Worm (Caenorhabditis elegans) whole organism, mixed stage, embryonic: ENCODE data around the gene B0513.90.

Experiments used
- M03D4.4 ChIP-seq: sonication (generic microtip); optimal IDR thresholded peaks from 2 replicates; lab custom pipeline; 2017; ENCODE audit warnings: mild to moderate bottlenecking, missing genetic modification characterization, missing compliant biosample characterization
- blmp-1 ChIP-seq: fragments of 150-350 bp; optimal IDR thresholded peaks from 2 replicates; lab custom pipeline; 2014; ENCODE audit warnings: missing biosample characterization, missing genetic modification characterization
- ceh-43 ChIP-seq: fragments of 200-800 bp; sonication (Bioruptor generic); optimal IDR thresholded peaks from 2 replicates; lab custom pipeline; 2018; ENCODE audit warnings: mild to moderate bottlenecking, missing genetic modification characterization, moderate library complexity, missing compliant biosample characterization
- ceh-83 ChIP-seq: fragments of 200-800 bp; sonication (Bioruptor generic); optimal IDR thresholded peaks from 2 replicates; lab custom pipeline; 2018; ENCODE audit warnings: mild to moderate bottlenecking, missing genetic modification characterization, missing compliant biosample characterization
- ces-1 ChIP-seq: fragments of 150-350 bp; optimal IDR thresholded peaks from 2 replicates; lab custom pipeline; 2014; ENCODE audit warnings: missing biosample characterization, missing genetic modification reagents, missing genetic modification characterization
- cnd-1 ChIP-seq: fragments of 200-800 bp; sonication (Bioruptor generic); optimal IDR thresholded peaks from 2 replicates; lab custom pipeline; 2018; ENCODE audit warnings: mild to moderate bottlenecking, missing genetic modification characterization, missing compliant biosample characterization
- drap-1 ChIP-seq: fragments of 200-800 bp; sonication (Bioruptor generic); optimal IDR thresholded peaks from 3 replicates; lab custom pipeline; 2018; ENCODE audit warnings: mild to moderate bottlenecking, missing genetic modification characterization, missing compliant biosample characterization
- elt-1 ChIP-seq: sonication (generic microtip); optimal IDR thresholded peaks from 2 replicates; lab custom pipeline; 2017; ENCODE audit warnings: missing genetic modification characterization, mild to moderate bottlenecking, missing compliant biosample characterization, antibody characterized with exemption, moderate library complexity, borderline replicate concordance; ENCODE audit not compliant: insufficient read depth
- elt-3 ChIP-seq: fragments of 150-350 bp; optimal IDR thresholded peaks from 2 replicates; lab custom pipeline; 2014; ENCODE audit warnings: missing biosample characterization, missing genetic modification characterization
- flh-1 ChIP-seq: fragments of 200-800 bp; sonication (Bioruptor generic); optimal IDR thresholded peaks from 2 replicates; lab custom pipeline; 2018; ENCODE audit warnings: mild to moderate bottlenecking, missing genetic modification characterization, moderate library complexity, missing compliant biosample characterization
- ham-2 ChIP-seq: fragments of 200-800 bp; sonication (Bioruptor generic); optimal IDR thresholded peaks from 2 replicates; lab custom pipeline; 2018; ENCODE audit warnings: mild to moderate bottlenecking, missing genetic modification characterization, missing compliant biosample characterization
- lin-13 ChIP-seq: fragments of 150-350 bp; optimal IDR thresholded peaks from 2 replicates; lab custom pipeline; 2014; ENCODE audit warnings: missing biosample characterization, missing genetic modification characterization
- lin-32 ChIP-seq: fragments of 200-800 bp; sonication (Bioruptor generic); optimal IDR thresholded peaks from 2 replicates; lab custom pipeline; 2018; ENCODE audit warnings: mild to moderate bottlenecking, missing genetic modification characterization, missing compliant biosample characterization
- lsy-2 ChIP-seq: fragments of 150-350 bp; optimal IDR thresholded peaks from 2 replicates; lab custom pipeline; 2014; ENCODE audit warnings: missing biosample characterization, missing genetic modification characterization
- mab-5 ChIP-seq: fragments of 150-350 bp; optimal IDR thresholded peaks from 2 replicates; lab custom pipeline; 2014; ENCODE audit warnings: missing biosample characterization, missing genetic modification characterization
- mep-1 ChIP-seq: fragments of 150-350 bp; optimal IDR thresholded peaks from 2 replicates; lab custom pipeline; 2017; ENCODE audit warnings: missing biosample characterization, missing genetic modification reagents, missing genetic modification characterization, inconsistent platforms
- mls-2 ChIP-seq: sonication (generic microtip); optimal IDR thresholded peaks from 2 replicates; lab custom pipeline; 2016; ENCODE audit warnings: mild to moderate bottlenecking, missing genetic modification characterization, moderate library complexity, missing compliant biosample characterization
- nhr-12 ChIP-seq: fragments of 150-350 bp; optimal IDR thresholded peaks from 2 replicates; lab custom pipeline; 2014; ENCODE audit warnings: missing biosample characterization, missing genetic modification characterization
- nhr-237 ChIP-seq: fragments of 150-350 bp; optimal IDR thresholded peaks from 2 replicates; lab custom pipeline; 2014; ENCODE audit warnings: missing biosample characterization, missing genetic modification characterization
- nhr-76 ChIP-seq: sonication (generic microtip); optimal IDR thresholded peaks from 2 replicates; lab custom pipeline; 2017; ENCODE audit warnings: missing biosample characterization, missing genetic modification characterization
- sem-2 ChIP-seq: fragments of 200-800 bp; sonication (Bioruptor generic); optimal IDR thresholded peaks from 2 replicates; lab custom pipeline; 2018; ENCODE audit warnings: mild to moderate bottlenecking, missing genetic modification characterization, missing compliant biosample characterization
- snpc-4 ChIP-seq: fragments of 150-350 bp; optimal IDR thresholded peaks from 2 replicates; lab custom pipeline; 2014; ENCODE audit warnings: missing biosample characterization, missing genetic modification characterization
- sptf-1 ChIP-seq: sonication (generic microtip); optimal IDR thresholded peaks from 2 replicates; lab custom pipeline; 2017; ENCODE audit warnings: mild to moderate bottlenecking, missing genetic modification characterization, moderate library complexity, missing compliant biosample characterization
- tbx-8 ChIP-seq: fragments of 200-800 bp; sonication (Bioruptor generic); optimal IDR thresholded peaks from 2 replicates; lab custom pipeline; 2018; ENCODE audit warnings: mild to moderate bottlenecking, missing genetic modification characterization, moderate library complexity, missing compliant biosample characterization
- unc-39 ChIP-seq: fragments of 150-350 bp; optimal IDR thresholded peaks from 2 replicates; lab custom pipeline; 2014; ENCODE audit warnings: missing biosample characterization, missing genetic modification characterization
- unc-62 ChIP-seq: fragments of 150-350 bp; optimal IDR thresholded peaks from 2 replicates; lab custom pipeline; 2014; ENCODE audit warnings: missing biosample characterization, missing genetic modification reagents, missing genetic modification characterization
- zip-8 ChIP-seq: fragments of 150-350 bp; optimal IDR thresholded peaks from 2 replicates; lab custom pipeline; 2014; ENCODE audit warnings: missing biosample characterization, missing genetic modification characterization
- ztf-11 ChIP-seq: fragments of 150-350 bp; optimal IDR thresholded peaks from 2 replicates; lab custom pipeline; 2014; ENCODE audit warnings: missing biosample characterization, missing genetic modification characterization

Gene B0513.90

DNA sequence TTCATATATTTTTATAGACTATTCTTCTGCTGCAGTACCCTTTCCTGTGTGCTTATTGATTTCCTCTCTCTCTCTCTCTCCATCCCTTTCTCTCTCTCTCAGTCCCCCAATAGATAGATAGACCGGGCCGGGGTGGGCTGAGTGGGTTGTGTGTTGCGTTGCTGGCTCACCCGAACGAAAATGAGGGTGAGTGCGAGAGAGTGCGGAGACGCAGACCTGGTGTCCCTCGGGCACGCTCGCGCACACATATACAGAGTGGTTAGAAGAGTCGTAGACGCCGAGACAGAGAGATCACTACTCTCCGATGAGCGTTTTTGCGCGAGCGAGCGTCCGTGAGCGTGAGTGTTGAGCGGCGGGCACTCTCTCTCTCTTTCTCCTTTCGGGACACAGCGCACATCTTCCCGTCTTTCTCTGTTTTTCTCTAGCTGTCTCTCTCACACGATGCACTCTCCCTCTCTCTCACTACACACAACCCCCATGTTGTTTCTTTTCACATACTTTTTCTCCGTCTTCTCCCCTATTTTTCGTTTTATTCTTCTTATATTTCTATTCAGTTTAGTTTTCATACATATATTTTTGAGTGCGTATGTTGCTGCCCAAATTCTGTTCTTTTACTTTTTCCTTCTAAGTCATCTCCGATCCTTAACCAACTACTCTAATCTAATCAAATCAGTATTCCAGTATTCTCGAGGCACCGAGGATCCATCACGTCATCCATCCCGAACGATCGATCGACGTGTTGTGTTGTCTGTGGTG, 20.7 kb downstream of the B0513.90 start, which contains the start of gene lin-66 (continued):
- TF ChIP-seq lin-13 (tag; lab: Kevin White, UChicago) (peak; percentile 74), cnd-1 (tag; lab: Kevin White, UChicago) (peak; percentile 37), lsy-2 (tag; lab: Kevin White, UChicago) (no peak), ceh-43 (GFP tag; lab: Kevin White, UChicago) (no peak), flh-1 (no peak), elt-1 (tag; lab: Kevin White, UChicago) (no peak)

DNA sequence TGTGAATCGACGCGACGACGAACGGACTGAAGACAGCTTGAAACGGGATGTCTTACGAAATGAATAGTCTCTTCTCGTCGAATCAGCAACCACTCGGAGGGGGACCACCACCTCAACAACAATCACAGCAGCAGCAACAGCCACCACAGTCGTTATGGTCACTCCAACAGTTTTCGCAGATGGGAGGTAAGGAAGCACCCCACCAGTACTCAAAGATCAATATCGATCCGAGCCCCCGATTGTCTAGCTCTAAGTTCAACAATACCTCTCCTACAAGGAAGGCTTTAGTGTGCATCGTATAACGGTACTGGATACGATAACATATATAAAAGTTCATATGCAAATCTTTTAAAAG, 21.3 kb downstream of the B0513.90 start:
- no peak for TF ChIP-seq mep-1
- no peak for TF ChIP-seq lsy-2 (tag; lab: Kevin White, UChicago)
- TF ChIP-seq unc-62 (GFP tag; lab: Kevin White, UChicago): no peak
- no peak for TF ChIP-seq mab-5 (tag; lab: Kevin White, UChicago)
- no peak for TF ChIP-seq mls-2

DNA sequence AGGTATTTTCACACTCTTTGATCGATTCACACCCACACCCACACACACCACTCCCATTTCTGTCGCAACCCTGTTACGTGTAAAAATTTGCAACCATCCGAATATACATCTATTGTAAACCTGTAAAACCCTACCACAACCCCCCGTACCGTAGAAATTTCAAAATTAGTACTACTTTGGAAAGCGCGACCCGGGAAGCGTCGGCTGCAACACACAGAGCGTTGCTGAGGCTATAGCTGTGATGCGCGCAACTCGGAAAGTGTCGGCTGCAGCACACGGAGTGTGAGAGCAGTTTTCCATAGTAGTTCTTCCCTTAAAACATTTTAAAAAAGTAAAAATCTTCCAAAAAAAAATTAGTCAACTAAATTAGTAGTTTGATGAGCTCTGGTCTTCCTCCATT, 26.2 kb downstream of the B0513.90 start:
- TF ChIP-seq blmp-1 (tag; lab: Kevin White, UChicago): no peak
- peak; percentile 20 for TF ChIP-seq sem-2 (GFP tag; lab: Kevin White, UChicago)

DNA sequence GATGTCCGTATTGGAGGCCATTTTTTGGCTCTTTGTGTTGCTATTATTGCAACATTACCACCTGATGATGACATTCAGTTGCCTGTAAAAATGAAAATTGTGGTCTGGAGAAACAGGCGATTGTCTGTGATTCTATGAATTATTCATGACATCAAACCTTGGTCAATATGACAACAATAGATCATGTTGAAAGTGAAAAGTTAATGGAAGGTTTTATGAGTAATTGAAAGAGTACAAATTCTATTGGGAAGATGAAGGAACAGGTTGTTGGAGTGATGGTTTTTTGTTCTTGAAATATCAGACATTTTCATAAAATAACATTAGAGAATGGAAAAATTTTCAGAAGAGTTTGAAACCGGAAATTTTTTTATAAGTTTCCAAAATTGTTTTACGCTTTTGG, 35.9 kb downstream of the B0513.90 start, which contains the start of gene Y37A1A.3:
Y37A1A.3 (minus strand) TSS at position 101 of the 400 bp plus-strand sequence.
- TF ChIP-seq mab-5 (tag; lab: Kevin White, UChicago) (no peak), lin-13 (tag; lab: Kevin White, UChicago) (no peak), ces-1 (GFP tag; lab: Kevin White, UChicago) (no peak), lsy-2 (tag; lab: Kevin White, UChicago) (no peak), mep-1 (no peak), nhr-237 (tag; lab: Kevin White, UChicago) (no peak), blmp-1 (tag; lab: Kevin White, UChicago) (no peak), snpc-4 (tag; lab: Kevin White, UChicago) (no peak), nhr-12 (tag; lab: Kevin White, UChicago) (no peak), unc-39 (tag; lab: Kevin White, UChicago) (no peak), drap-1 (GFP tag; lab: Kevin White, UChicago) (no peak), ham-2 (GFP tag; lab: Kevin White, UChicago) (no peak), elt-3 (tag; lab: Kevin White, UChicago) (no peak), flh-1 (no peak), M03D4.4 (tag; lab: Kevin White, UChicago) (no peak), sptf-1 (tag; lab: Kevin White, UChicago) (no peak), unc-62 (GFP tag; lab: Kevin White, UChicago) (no peak), nhr-76 (tag; lab: Kevin White, UChicago) (no peak)

DNA sequence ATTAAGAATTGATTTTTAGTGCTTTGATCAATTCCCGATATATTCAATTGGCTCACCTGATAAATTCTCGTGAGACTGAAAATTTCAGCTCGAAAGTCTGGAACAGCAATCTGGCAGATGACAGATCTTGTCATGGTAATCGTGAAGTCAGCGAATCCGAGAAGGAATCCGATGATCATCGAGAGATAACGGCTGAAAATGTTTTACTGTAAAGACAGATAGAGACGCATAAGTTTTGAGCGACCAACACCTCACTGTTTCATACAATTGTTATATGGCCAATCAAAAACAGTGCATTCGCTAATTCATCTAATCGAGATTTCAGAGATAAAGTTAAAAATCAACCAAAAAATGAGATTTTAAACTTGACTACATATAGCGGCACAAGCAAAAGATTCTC, 39.5 kb downstream of the B0513.90 start:
- TF ChIP-seq ceh-43 (GFP tag; lab: Kevin White, UChicago) (no peak), M03D4.4 (tag; lab: Kevin White, UChicago) (no peak), snpc-4 (tag; lab: Kevin White, UChicago) (no peak), elt-3 (tag; lab: Kevin White, UChicago) (no peak), cnd-1 (tag; lab: Kevin White, UChicago) (no peak), lin-13 (tag; lab: Kevin White, UChicago) (no peak), ztf-11 (tag; lab: Kevin White, UChicago) (no peak), sptf-1 (tag; lab: Kevin White, UChicago) (no peak)

DNA sequence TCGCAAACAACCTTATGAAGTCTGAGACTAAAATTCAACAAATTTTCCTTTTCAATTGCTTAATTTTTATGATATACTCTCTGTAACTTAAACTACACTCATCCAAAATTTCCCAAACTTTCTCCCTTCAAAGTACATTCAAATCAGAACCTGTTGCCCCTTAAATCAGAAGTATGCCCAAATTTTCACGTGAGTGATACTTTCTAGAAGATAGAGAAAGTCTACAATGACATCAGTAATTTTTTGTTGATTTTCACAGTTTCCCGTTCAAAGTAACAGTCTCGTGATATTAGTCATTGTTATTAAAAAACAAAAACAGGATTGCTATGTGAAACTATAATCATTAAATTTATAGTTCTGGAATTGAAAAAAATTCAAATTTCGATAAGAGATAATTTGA, 44.1 kb downstream of the B0513.90 start:
- TF ChIP-seq tbx-8 (GFP tag; lab: Kevin White, UChicago): no peak
- TF ChIP-seq snpc-4 (tag; lab: Kevin White, UChicago): no peak
- no peak for TF ChIP-seq unc-62 (GFP tag; lab: Kevin White, UChicago)
- TF ChIP-seq ceh-83 (GFP tag; lab: Kevin White, UChicago): no peak
- TF ChIP-seq elt-1 (tag; lab: Kevin White, UChicago): no peak
- TF ChIP-seq mls-2: no peak
- no peak for TF ChIP-seq flh-1
- TF ChIP-seq elt-3 (tag; lab: Kevin White, UChicago): no peak
- TF ChIP-seq zip-8: no peak
- TF ChIP-seq nhr-12 (tag; lab: Kevin White, UChicago): no peak
- TF ChIP-seq blmp-1 (tag; lab: Kevin White, UChicago): no peak
- no peak for TF ChIP-seq lin-32 (GFP tag; lab: Kevin White, UChicago)
- TF ChIP-seq, all 35 proteins: peak for 0
